Worm (Caenorhabditis elegans) whole organism, L4 larva: ENCODE results near the gene T22B3.3.

Source experiments
- F26F4.8 ChIP-seq: fragments of 200-800 bp; sonication (Bioruptor generic); conservative IDR thresholded peaks from 2 replicates; pipeline ENCODE4 v1.3.6; 2022; ENCODE audit warnings: missing genetic modification characterization, missing compliant biosample characterization
- F37D6.2 ChIP-seq: sonication (generic microtip); optimal IDR thresholded peaks from 2 replicates; lab custom pipeline; 2016; ENCODE audit warnings: mild to moderate bottlenecking, missing genetic modification characterization, missing compliant biosample characterization
- F49E8.2 ChIP-seq: sonication (generic microtip); optimal IDR thresholded peaks from 2 replicates; lab custom pipeline; 2016; ENCODE audit warnings: missing compliant biosample characterization, mild to moderate bottlenecking, missing genetic modification characterization, borderline replicate concordance
- T20F7.1 ChIP-seq: fragments of 200-800 bp; sonication (Bioruptor generic); optimal IDR thresholded peaks from 2 replicates; lab custom pipeline; 2018; ENCODE audit warnings: mild to moderate bottlenecking, missing genetic modification characterization, missing compliant biosample characterization
- Y105C5A.15 ChIP-seq: fragments of 200-800 bp; sonication (Bioruptor generic); IDR thresholded peaks from 2 replicates; pipeline ENCODE4 v1.3.6; 2022; ENCODE audit warnings: missing genetic modification characterization, missing compliant biosample characterization
- Y5F2A.4 ChIP-seq: fragments of 200-800 bp; sonication (Bioruptor generic); optimal IDR thresholded peaks from 2 replicates; lab custom pipeline; 2018; ENCODE audit warnings: mild to moderate bottlenecking, missing genetic modification characterization, missing compliant biosample characterization
- ZK546.5 ChIP-seq, 2 experiments: sonication (generic microtip); optimal IDR thresholded peaks; 2 replicates each; lab custom pipeline; 2017; ENCODE audit warnings: missing biosample characterization in 2 of 2, missing genetic modification characterization in 2 of 2
- aha-1 ChIP-seq: fragments of 150-350 bp; peaks from one replicate; lab custom pipeline; 2014; ENCODE audit warnings: missing biosample characterization, missing genetic modification characterization
- aly-2 ChIP-seq: sonication (generic microtip); optimal IDR thresholded peaks from 2 replicates; lab custom pipeline; 2018; ENCODE audit warnings: missing biosample characterization, missing genetic modification characterization
- ceh-20 ChIP-seq: fragments of 200-800 bp; sonication (Bioruptor generic); IDR thresholded peaks from 2 replicates; pipeline ENCODE4 v1.3.6; 2022; ENCODE audit warnings: missing genetic modification reagents, missing genetic modification characterization, missing compliant biosample characterization
- ceh-28 ChIP-seq: fragments of 150-350 bp; optimal IDR thresholded peaks from 2 replicates; lab custom pipeline; 2014; ENCODE audit warnings: missing biosample characterization, missing genetic modification reagents, missing genetic modification characterization
- cey-2 ChIP-seq: sonication (generic microtip); optimal IDR thresholded peaks from 3 replicates; lab custom pipeline; 2017; ENCODE audit warnings: missing genetic modification characterization, mild to moderate bottlenecking, missing compliant biosample characterization, antibody characterized with exemption, borderline replicate concordance; ENCODE audit not compliant: insufficient read depth
- daf-8 ChIP-seq: fragments of 200-800 bp; sonication (Bioruptor generic); IDR thresholded peaks from 2 replicates; pipeline ENCODE4 v1.3.6; 2022; ENCODE audit warnings: missing genetic modification characterization, missing compliant biosample characterization
- dmd-6 ChIP-seq: fragments of 200-800 bp; sonication (Bioruptor generic); IDR thresholded peaks from 2 replicates; pipeline ENCODE4 v1.3.6; 2022; ENCODE audit warnings: missing genetic modification reagents, missing genetic modification characterization, missing compliant biosample characterization
- dve-1 ChIP-seq: sonication (generic microtip); optimal IDR thresholded peaks from 2 replicates; lab custom pipeline; 2017; ENCODE audit warnings: antibody characterized with exemption, mild to moderate bottlenecking, missing genetic modification characterization, missing compliant biosample characterization; ENCODE audit not compliant: insufficient read depth
- egl-27 ChIP-seq: sonication (generic microtip); optimal IDR thresholded peaks from 3 replicates; lab custom pipeline; 2017; ENCODE audit warnings: missing biosample characterization, missing genetic modification reagents, missing genetic modification characterization
- egl-43 ChIP-seq: fragments of 200-800 bp; sonication (Bioruptor generic); IDR thresholded peaks from 2 replicates; pipeline ENCODE4 v1.3.6; 2022; ENCODE audit warnings: missing genetic modification reagents, missing genetic modification characterization, missing compliant biosample characterization
- fkh-10 ChIP-seq: fragments of 150-350 bp; optimal IDR thresholded peaks from 2 replicates; lab custom pipeline; 2014; ENCODE audit warnings: missing biosample characterization, missing genetic modification reagents, missing genetic modification characterization
- hif-1 ChIP-seq, 2 experiments: sonication (generic microtip); optimal IDR thresholded peaks; 2 replicates each; lab custom pipeline; 2016 to 2017; ENCODE audit warnings: missing compliant biosample characterization in 2 of 2, missing genetic modification characterization in 2 of 2, missing genetic modification reagents in 2 of 2, missing genotype in 2 of 2, mild to moderate bottlenecking in 1 of 2
- hmg-1.1 ChIP-seq: fragments of 200-800 bp; sonication (Bioruptor generic); IDR thresholded peaks from 2 replicates; pipeline ENCODE4 v1.3.6; 2022; ENCODE audit warnings: missing genetic modification reagents, missing genetic modification characterization, missing compliant biosample characterization
- jun-1 ChIP-seq: fragments of 150-350 bp; optimal IDR thresholded peaks from 2 replicates; lab custom pipeline; 2014; ENCODE audit warnings: missing biosample characterization, missing genetic modification reagents, missing genetic modification characterization
- lin-13 ChIP-seq: fragments of 150-350 bp; optimal IDR thresholded peaks from 2 replicates; lab custom pipeline; 2014; ENCODE audit warnings: missing biosample characterization, missing genetic modification reagents, missing genetic modification characterization
- lin-38 ChIP-seq: fragments of 200-800 bp; sonication (Bioruptor generic); IDR thresholded peaks from 2 replicates; pipeline ENCODE4 v1.3.6; 2022; ENCODE audit warnings: missing genetic modification reagents, missing genetic modification characterization, missing compliant biosample characterization
- lin-39 ChIP-seq: fragments of 150-350 bp; optimal IDR thresholded peaks from 2 replicates; lab custom pipeline; 2014; ENCODE audit warnings: missing biosample characterization, missing genetic modification reagents, missing genetic modification characterization
- madf-5 ChIP-seq, 2 experiments: fragments of 200-800 bp; sonication (Bioruptor generic); IDR thresholded peaks; 2 replicates each; pipeline ENCODE4 v1.3.6; 2022; ENCODE audit warnings: missing compliant biosample characterization in 2 of 2, missing genetic modification characterization in 2 of 2
- madf-9 ChIP-seq: fragments of 200-800 bp; sonication (Bioruptor generic); conservative IDR thresholded peaks from 2 replicates; pipeline ENCODE4 v1.3.6; 2022; ENCODE audit warnings: missing genetic modification reagents, missing genetic modification characterization, missing compliant biosample characterization
- mep-1 ChIP-seq: fragments of 150-350 bp; sonication (generic microtip); optimal IDR thresholded peaks from 3 replicates; lab custom pipeline; 2014; ENCODE audit warnings: missing biosample characterization, missing genetic modification characterization
- mes-2 ChIP-seq: sonication (generic microtip); optimal IDR thresholded peaks from 2 replicates; lab custom pipeline; 2016; ENCODE audit warnings: missing genotype, mild to moderate bottlenecking, missing genetic modification characterization, missing compliant biosample characterization; ENCODE audit not compliant: poor library complexity, severe bottlenecking
- mxl-3 ChIP-seq: fragments of 200-800 bp; sonication (Bioruptor generic); optimal IDR thresholded peaks from 2 replicates; lab custom pipeline; 2018; ENCODE audit warnings: mild to moderate bottlenecking, missing genetic modification characterization, missing compliant biosample characterization
- nhr-10 ChIP-seq: fragments of 150-350 bp; optimal IDR thresholded peaks from 2 replicates; lab custom pipeline; 2014; ENCODE audit warnings: missing biosample characterization, missing genetic modification characterization
- nhr-102 ChIP-seq: sonication (generic microtip); optimal IDR thresholded peaks from 2 replicates; lab custom pipeline; 2016; ENCODE audit warnings: mild to moderate bottlenecking, missing genetic modification characterization, moderate library complexity, missing compliant biosample characterization
- nhr-11 ChIP-seq: fragments of 150-350 bp; optimal IDR thresholded peaks from 2 replicates; lab custom pipeline; 2014; ENCODE audit warnings: missing biosample characterization, missing genetic modification characterization
- nhr-25 ChIP-seq: sonication (generic microtip); optimal IDR thresholded peaks from 2 replicates; lab custom pipeline; 2017; ENCODE audit warnings: missing genetic modification characterization, mild to moderate bottlenecking, missing compliant biosample characterization, antibody characterized with exemption, moderate library complexity, borderline replicate concordance; ENCODE audit not compliant: insufficient read depth
- nhr-28 ChIP-seq: fragments of 150-350 bp; optimal IDR thresholded peaks from 2 replicates; lab custom pipeline; 2014; ENCODE audit warnings: missing biosample characterization, missing genetic modification characterization
- nhr-42 ChIP-seq: fragments of 200-800 bp; sonication (Bioruptor generic); IDR thresholded peaks from 2 replicates; pipeline ENCODE4 v1.3.6; 2022; ENCODE audit warnings: missing genetic modification characterization, missing compliant biosample characterization
- nhr-6 ChIP-seq: fragments of 150-350 bp; optimal IDR thresholded peaks from 2 replicates; lab custom pipeline; 2014; ENCODE audit warnings: missing biosample characterization, missing genetic modification characterization
- nhr-77 ChIP-seq: fragments of 150-350 bp; optimal IDR thresholded peaks from 2 replicates; lab custom pipeline; 2014; ENCODE audit warnings: missing biosample characterization, missing genetic modification characterization
- pha-4 ChIP-seq, 2 experiments: fragments of 150-350 bp in 1 of 2; fragments of 200-800 bp in 1 of 2; sonication (Bioruptor generic) in 1 of 2; IDR thresholded peaks in 1 of 2; optimal IDR thresholded peaks in 1 of 2; 2 replicates each; pipeline versions ENCODE4 v1.3.6 to Lab custom; 2014 to 2022; ENCODE audit warnings: missing genetic modification characterization in 2 of 2, missing genetic modification reagents in 2 of 2, missing biosample characterization in 1 of 2, missing compliant biosample characterization in 1 of 2
- pqm-1 ChIP-seq: sonication (generic microtip); optimal IDR thresholded peaks from 2 replicates; lab custom pipeline; 2017; ENCODE audit warnings: missing biosample characterization, missing genetic modification characterization
- set-16 ChIP-seq: fragments of 200-800 bp; sonication (Bioruptor generic); IDR thresholded peaks from 2 replicates; pipeline ENCODE4 v1.3.6; 2022; ENCODE audit warnings: missing genetic modification reagents, missing genetic modification characterization, missing compliant biosample characterization
- tag-97 ChIP-seq: fragments of 200-800 bp; sonication (Bioruptor generic); IDR thresholded peaks from 2 replicates; pipeline ENCODE4 v1.3.6; 2022; ENCODE audit warnings: missing genetic modification characterization, missing compliant biosample characterization
- tra-1 ChIP-seq: fragments of 200-800 bp; sonication (Bioruptor generic); IDR thresholded peaks from 2 replicates; pipeline ENCODE4 v1.3.6; 2022; ENCODE audit warnings: missing genetic modification reagents, missing genetic modification characterization, missing compliant biosample characterization
- unc-62 ChIP-seq, 3 experiments: fragments of 150-350 bp in 1 of 3; sonication (generic microtip); optimal IDR thresholded peaks in 2 of 3; peaks in 1 of 3; 1 replicate in 1 of 3; 2 replicates in 2 of 3; lab custom pipeline; 2014 to 2017; ENCODE audit warnings: missing biosample characterization in 3 of 3, missing genetic modification characterization in 3 of 3, missing genetic modification reagents in 3 of 3, missing genotype in 1 of 3
- vab-7 ChIP-seq: fragments of 200-800 bp; sonication (Bioruptor generic); IDR thresholded peaks from 2 replicates; pipeline ENCODE4 v1.3.6; 2022; ENCODE audit warnings: missing genetic modification reagents, missing genetic modification characterization, missing compliant biosample characterization
- ztf-11 ChIP-seq: fragments of 150-350 bp; optimal IDR thresholded peaks from 2 replicates; lab custom pipeline; 2014; ENCODE audit warnings: missing biosample characterization, missing genetic modification characterization

Gene T22B3.3

DNA sequence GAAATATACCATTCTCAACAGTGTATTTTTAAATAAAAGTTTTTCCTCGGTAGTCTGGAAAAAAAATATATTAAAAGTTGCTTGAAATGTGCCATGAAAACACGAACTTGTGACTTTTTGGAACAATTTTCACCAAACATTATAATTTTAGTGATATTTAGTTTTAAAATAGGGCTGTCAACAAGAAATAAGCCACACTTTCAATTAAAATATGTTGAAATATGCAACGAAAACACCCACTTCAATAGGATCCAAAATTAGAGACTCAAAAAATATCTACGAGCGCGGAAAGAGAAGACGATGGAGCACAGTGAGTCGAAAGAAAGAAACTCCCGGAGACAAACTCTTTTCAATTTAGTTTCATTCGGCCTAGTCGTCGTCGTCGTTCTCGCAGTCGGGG is 10.1 kb downstream of the T22B3.3 start, which contains the start of gene ZK792.12:
ZK792.12 (plus strand) TSS at position 301 of the 400 bp plus-strand sequence.
- no peak for TF ChIP-seq lin-13 (GFP tag; lab: Kevin White, UChicago)
- TF ChIP-seq nhr-6 (tag; lab: Kevin White, UChicago) = no peak
- TF ChIP-seq ZK546.5 (tag; optimal IDR thresholded peaks at IDR 0.05; lab: Kevin White, UChicago) = no peak

DNA sequence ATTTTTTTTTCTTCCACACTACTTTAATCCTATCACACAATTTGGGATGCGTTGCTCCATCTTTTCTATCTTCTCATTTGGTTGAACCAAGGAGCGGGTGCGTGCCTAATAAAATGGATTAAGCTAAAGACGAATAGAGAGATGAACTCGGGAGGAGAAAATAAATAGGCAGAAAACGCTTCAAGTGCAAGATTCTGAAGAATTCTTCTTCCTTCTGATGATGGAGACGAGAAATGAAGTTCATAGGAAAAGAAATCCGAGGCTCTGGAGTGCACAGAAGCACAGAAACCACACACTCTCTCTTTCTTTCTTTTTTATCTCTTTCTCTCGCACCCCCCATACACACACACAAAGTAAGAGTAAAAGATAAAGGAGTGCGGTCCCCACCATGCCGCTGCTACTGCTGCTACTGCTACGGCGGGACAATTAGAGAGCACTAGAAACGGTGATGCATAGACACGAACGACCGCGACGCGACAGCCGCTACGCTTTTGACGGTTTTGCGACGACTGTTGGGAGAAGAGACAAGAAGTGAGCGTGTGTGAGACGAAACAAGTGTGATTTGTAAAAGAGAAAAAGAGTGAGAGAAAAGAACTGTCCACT is 11.4 kb downstream of the T22B3.3 start:
- TF ChIP-seq mep-1 (tag; lab: Kevin White, UChicago) (peak; percentile 87), egl-43 (GFP tag; lab: Robert Waterston, UW) (peak; percentile 67; the same call in 1 of the 2 replicates), nhr-28 (tag; lab: Kevin White, UChicago) (peak; percentile 96), pqm-1 (tag; lab: Kevin White, UChicago) (peak; percentile 74), F37D6.2 (peak; percentile 18), tra-1 (GFP tag; lab: Robert Waterston, UW) (peak; percentile 62; the same call in 1 of the 2 replicates), mes-2 (tag; lab: Kevin White, UChicago) (peak; percentile 70), cey-2 (tag; lab: Kevin White, UChicago) (peak; percentile 39), vab-7 (no peak), jun-1 (tag; lab: Kevin White, UChicago) (no peak), nhr-102 (tag; lab: Kevin White, UChicago) (peak; percentile 61), F49E8.2 (tag; lab: Kevin White, UChicago) (no peak), hmg-1.1 (GFP tag; lab: Robert Waterston, UW) (peak; percentile 85), lin-39 (tag; lab: Kevin White, UChicago) (no peak), hif-1 (tag; optimal IDR thresholded peaks at IDR 0.05; lab: Kevin White, UChicago) (peak in 1 of 2 experiments; percentile 64), Y5F2A.4 (GFP tag; lab: Kevin White, UChicago) (no peak), aha-1 (tag; lab: Kevin White, UChicago) (peak; percentile 95), lin-13 (GFP tag; lab: Kevin White, UChicago) (no peak), pha-4 (GFP tag; IDR thresholded peaks at IDR 0.05; lab: Robert Waterston, UW) (peak; percentile 58; the same call in 1 of the 2 replicates), pha-4 (tag; optimal IDR thresholded peaks at IDR 0.05; lab: Kevin White, UChicago) (no peak), Y105C5A.15 (GFP tag; lab: Robert Waterston, UW) (no peak), egl-27 (tag; lab: Kevin White, UChicago) (no peak), aly-2 (tag; lab: Kevin White, UChicago) (no peak), unc-62 (GFP tag; optimal IDR thresholded peaks at IDR 0.05 in 1 of 2; lab: Kevin White, UChicago) (peak; percentile 48 to 99), unc-62 (tag; optimal IDR thresholded peaks at IDR 0.05; lab: Kevin White, UChicago) (no peak), lin-38 (GFP tag; lab: Robert Waterston, UW) (peak; percentile 56), dmd-6 (peak; percentile 86), ztf-11 (tag; lab: Kevin White, UChicago) (no peak), nhr-6 (tag; lab: Kevin White, UChicago) (peak; percentile 85), dve-1 (tag; lab: Kevin White, UChicago) (peak; percentile 92), set-16 (GFP tag; lab: Robert Waterston, UW) (peak; percentile 65), F26F4.8 (no peak), nhr-10 (tag; lab: Kevin White, UChicago) (no peak), ceh-28 (tag; lab: Kevin White, UChicago) (peak; percentile 16), ceh-20 (0 out of 2 replicates have a peak, but pooled peaks have one; percentile 26), nhr-11 (peak; percentile 50), madf-9 (peak; percentile 39; the same call in 1 of the 2 replicates), nhr-42 (GFP tag; lab: Robert Waterston, UW) (0 out of 2 replicates have a peak, but pooled peaks have one; percentile 55), mxl-3 (GFP tag; lab: Kevin White, UChicago) (peak; percentile 98), tag-97 (GFP tag; lab: Robert Waterston, UW) (no peak), fkh-10 (GFP tag; lab: Kevin White, UChicago) (peak; percentile 69), nhr-25 (tag; lab: Kevin White, UChicago) (peak; percentile 79), madf-5 (GFP tag; IDR thresholded peaks at IDR 0.05; lab: Robert Waterston, UW) (no peak), daf-8 (GFP tag; lab: Robert Waterston, UW) (no peak), nhr-77 (tag; lab: Kevin White, UChicago) (peak; percentile 90), T20F7.1 (peak; percentile 62), ZK546.5 (tag; optimal IDR thresholded peaks at IDR 0.05; lab: Kevin White, UChicago) (no peak)
